Fruit fly (Drosophila melanogaster) whole organism, embryonic: ENCODE measurements around the gene CG31100.

ENCODE experiments used
- CG10654 ChIP-seq: fragments of 200-800 bp; sonication (Bioruptor generic); optimal IDR thresholded peaks from 2 replicates; lab custom pipeline; 2016; ENCODE audit warnings: missing biosample characterization, missing genetic modification characterization
- CG12659 ChIP-seq: fragments of 200-800 bp; sonication (Bioruptor generic); optimal IDR thresholded peaks from 3 replicates; lab custom pipeline; 2017; ENCODE audit warnings: mild to moderate bottlenecking, missing biosample characterization, missing genetic modification reagents, missing genetic modification characterization

- no peak for TF ChIP-seq CG10654 (GFP tag; lab: Kevin White, UChicago)
- TF ChIP-seq CG12659 (GFP tag; lab: Kevin White, UChicago): no peak
Measured at dm6 chr3R:9048466-9049072, 45.1 kb upstream of the CG31100 start, which contains the start of gene Mst85C.
